Fruit fly (Drosophila melanogaster) whole organism, adult: Measurements from ENCODE around the gene CG14400.

Experiments used
- CG11617 ChIP-seq: fragments of 200-800 bp; sonication (Bioruptor generic); optimal IDR thresholded peaks from 2 replicates; lab custom pipeline; 2017; ENCODE audit warnings: mild to moderate bottlenecking, missing biosample characterization, missing genetic modification reagents, missing genetic modification characterization
- CG12768 ChIP-seq: fragments of 200-800 bp; sonication (Bioruptor generic); optimal IDR thresholded peaks from 2 replicates; lab custom pipeline; 2017; ENCODE audit warnings: missing biosample characterization, missing genetic modification characterization, mild to moderate bottlenecking, moderate library complexity, missing genetic modification reagents
- CG14711 ChIP-seq: fragments of 200-800 bp; sonication (Bioruptor generic); optimal IDR thresholded peaks from 2 replicates; lab custom pipeline; 2018; ENCODE audit warnings: missing biosample characterization, mild to moderate bottlenecking, missing genetic modification characterization, moderate library complexity
- CG1620 ChIP-seq: fragments of 200-800 bp; sonication (Bioruptor generic); optimal IDR thresholded peaks from 2 replicates; lab custom pipeline; 2016; ENCODE audit warnings: missing biosample characterization, missing genetic modification characterization
- CG33017 ChIP-seq: fragments of 200-800 bp; sonication (Bioruptor generic); optimal IDR thresholded peaks from 2 replicates; lab custom pipeline; 2018; ENCODE audit warnings: missing biosample characterization, mild to moderate bottlenecking, missing genetic modification characterization, moderate library complexity
- CG5204 ChIP-seq: fragments of 200-800 bp; sonication (Bioruptor generic); optimal IDR thresholded peaks from 2 replicates; lab custom pipeline; 2016; ENCODE audit warnings: missing biosample characterization, missing genetic modification characterization
- CG7045 ChIP-seq: fragments of 200-800 bp; sonication (Bioruptor generic); optimal IDR thresholded peaks from 2 replicates; lab custom pipeline; 2017; ENCODE audit warnings: missing biosample characterization, mild to moderate bottlenecking, missing genetic modification characterization
- CG7101 ChIP-seq: fragments of 200-800 bp; sonication (Bioruptor generic); optimal IDR thresholded peaks from 2 replicates; lab custom pipeline; 2018; ENCODE audit warnings: missing biosample characterization, mild to moderate bottlenecking, missing genetic modification characterization, moderate library complexity
- Clk ChIP-seq: fragments of 200-800 bp; sonication (Bioruptor generic); optimal IDR thresholded peaks from 2 replicates; lab custom pipeline; 2017; ENCODE audit warnings: missing biosample characterization, missing genetic modification characterization
- Crg-1 ChIP-seq: fragments of 200-800 bp; sonication (Bioruptor generic); optimal IDR thresholded peaks from 2 replicates; lab custom pipeline; 2016; ENCODE audit warnings: missing biosample characterization, missing genetic modification characterization
- Hr96 ChIP-seq: fragments of 200-800 bp; sonication (Bioruptor generic); optimal IDR thresholded peaks from 2 replicates; lab custom pipeline; 2016; ENCODE audit warnings: missing biosample characterization, missing genetic modification characterization
- Mnt ChIP-seq: fragments of 200-800 bp; sonication (Bioruptor generic); optimal IDR thresholded peaks from 2 replicates; lab custom pipeline; 2016; ENCODE audit warnings: missing biosample characterization, mild to moderate bottlenecking, missing genetic modification characterization
- bab1 ChIP-seq: fragments of 200-800 bp; sonication (Bioruptor generic); optimal IDR thresholded peaks from 3 replicates; lab custom pipeline; 2019; ENCODE audit warnings: missing biosample characterization, mild to moderate bottlenecking, missing genetic modification characterization, moderate library complexity
- cic ChIP-seq: fragments of 200-800 bp; sonication (Bioruptor generic); optimal IDR thresholded peaks from 2 replicates; lab custom pipeline; 2017; ENCODE audit warnings: missing biosample characterization, mild to moderate bottlenecking, missing genetic modification characterization, moderate library complexity
- cnc ChIP-seq, 2 experiments: fragments of >200 bp; optimal IDR thresholded peaks; 2 replicates each; lab custom pipeline; 2017
- kay ChIP-seq: fragments of 200-800 bp; sonication (Bioruptor generic); peaks from one replicate; lab custom pipeline; 2016; ENCODE audit warnings: missing biosample characterization, missing genetic modification characterization, borderline replicate concordance
- ovo ChIP-seq: fragments of 200-800 bp; sonication (Bioruptor generic); optimal IDR thresholded peaks from 2 replicates; lab custom pipeline; 2016; ENCODE audit warnings: missing biosample characterization, missing genetic modification characterization
- pad ChIP-seq: fragments of 200-800 bp; sonication (Bioruptor generic); optimal IDR thresholded peaks from 3 replicates; lab custom pipeline; 2017; ENCODE audit warnings: missing biosample characterization, missing genetic modification characterization, mild to moderate bottlenecking, moderate library complexity, missing genetic modification reagents
- tj ChIP-seq: fragments of 200-800 bp; sonication (Bioruptor generic); optimal IDR thresholded peaks from 3 replicates; lab custom pipeline; 2017; ENCODE audit warnings: missing biosample characterization, mild to moderate bottlenecking, missing genetic modification characterization, moderate library complexity
- toe ChIP-seq: fragments of 200-800 bp; sonication (Bioruptor generic); optimal IDR thresholded peaks from 2 replicates; lab custom pipeline; 2016; ENCODE audit warnings: missing biosample characterization, missing genetic modification characterization

CG14400 gene

DNA sequence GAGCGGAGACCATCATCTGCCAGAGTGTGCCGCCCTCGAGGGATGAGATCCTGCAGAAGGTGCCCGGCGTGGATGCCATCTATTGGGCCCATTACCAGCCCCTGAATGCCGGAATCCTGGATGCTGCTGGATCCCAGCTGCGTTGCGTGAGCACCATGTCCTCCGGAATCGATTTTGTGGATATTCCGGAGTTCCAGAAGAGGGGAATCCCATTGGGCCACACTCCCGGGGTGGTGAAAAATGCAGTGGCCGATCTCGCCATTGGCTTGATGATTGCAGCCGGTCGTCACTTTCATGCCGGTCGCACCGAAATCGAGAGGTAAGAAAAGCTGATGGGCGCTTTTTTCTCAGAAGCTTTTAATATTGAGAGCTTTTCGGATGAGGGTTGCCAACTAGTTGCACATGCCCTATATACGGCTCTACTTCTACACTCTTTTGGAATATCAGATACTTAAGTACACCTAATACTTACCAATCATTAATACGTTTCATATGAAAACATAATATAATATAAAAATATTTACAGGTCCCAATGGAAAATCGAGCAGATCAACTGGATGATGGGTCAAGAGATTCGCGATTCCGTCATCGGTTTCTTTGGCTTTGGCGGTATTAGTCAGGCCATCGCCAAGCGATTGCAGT lies 27.8 kb downstream of the CG14400 start:
- peak; percentile 16 for TF ChIP-seq CG33017 (tag; lab: Kevin White, UChicago)
- peak; percentile 0 for TF ChIP-seq pad (GFP tag; lab: Kevin White, UChicago)
- no peak for TF ChIP-seq CG12768 (GFP tag; lab: Kevin White, UChicago)
- TF ChIP-seq CG14711 (tag; lab: Kevin White, UChicago): peak; percentile 93
- TF ChIP-seq CG7101 (tag; lab: Kevin White, UChicago): peak; percentile 22
- TF ChIP-seq ovo (GFP tag; lab: Kevin White, UChicago): peak; percentile 9
- no peak for TF ChIP-seq toe
- TF ChIP-seq cic: peak; percentile 24
- peak; percentile 21 for TF ChIP-seq CG11617 (GFP tag; lab: Kevin White, UChicago)
- peak; percentile 0 for TF ChIP-seq bab1 (GFP tag; lab: Kevin White, UChicago)
- TF ChIP-seq tj: peak; percentile 45
- TF ChIP-seq Mnt (GFP tag; lab: Kevin White, UChicago): peak; percentile 7
- no peak for TF ChIP-seq CG7045

DNA sequence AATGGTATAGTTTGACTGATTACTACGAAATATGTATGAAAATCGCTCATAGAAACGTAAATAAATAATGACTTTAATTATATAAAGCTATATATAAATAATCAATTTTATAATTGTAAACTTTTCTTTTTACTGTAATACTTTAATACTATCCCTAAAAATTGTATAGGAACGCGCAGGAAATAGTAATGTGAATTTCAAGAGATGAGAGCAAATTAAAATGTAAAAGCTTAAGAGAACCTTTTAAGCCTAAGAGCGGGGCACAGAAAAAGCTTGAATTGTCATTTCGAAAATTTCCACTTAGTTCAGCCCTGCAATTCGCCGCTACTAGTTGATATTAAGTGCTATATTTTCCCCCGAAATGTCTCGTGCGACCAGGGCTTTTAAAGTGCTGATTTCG lies 28.4 kb downstream of the CG14400 start, which contains the start of gene CG31673:
CG31673 (plus strand) TSS at position 301 of the 400 bp plus-strand sequence.
- TF ChIP-seq CG1620 (GFP tag; lab: Kevin White, UChicago): no peak
- no peak for TF ChIP-seq toe
- TF ChIP-seq CG33017 (tag; lab: Kevin White, UChicago): no peak
- TF ChIP-seq cic: no peak
- TF ChIP-seq Hr96 (GFP tag; lab: Kevin White, UChicago): no peak
- no peak for TF ChIP-seq cnc (optimal IDR thresholded peaks at IDR 0.05; lab: Kevin White, UChicago)

DNA sequence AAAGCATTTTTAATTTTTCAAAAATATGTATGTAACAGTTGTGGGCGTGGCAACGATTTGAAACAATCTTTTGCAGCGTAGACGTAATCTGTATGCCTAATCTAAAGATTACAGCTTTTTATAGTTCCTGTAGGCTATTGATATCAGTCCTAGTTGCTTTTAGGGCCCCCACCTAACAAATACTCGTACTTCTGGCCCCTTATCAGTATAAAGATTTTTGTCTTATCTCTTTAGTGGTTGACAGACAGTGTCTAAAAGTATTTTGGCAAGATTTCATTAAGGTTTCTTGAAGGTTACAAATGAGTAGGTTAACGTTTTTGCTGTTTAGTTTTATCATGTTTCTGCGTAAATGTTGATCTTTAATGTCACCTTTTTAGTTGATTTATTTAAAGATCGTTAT lies 29.0 kb downstream of the CG14400 start:
- TF ChIP-seq Hr96 (GFP tag; lab: Kevin White, UChicago) (no peak), cic (peak; percentile 55)

DNA sequence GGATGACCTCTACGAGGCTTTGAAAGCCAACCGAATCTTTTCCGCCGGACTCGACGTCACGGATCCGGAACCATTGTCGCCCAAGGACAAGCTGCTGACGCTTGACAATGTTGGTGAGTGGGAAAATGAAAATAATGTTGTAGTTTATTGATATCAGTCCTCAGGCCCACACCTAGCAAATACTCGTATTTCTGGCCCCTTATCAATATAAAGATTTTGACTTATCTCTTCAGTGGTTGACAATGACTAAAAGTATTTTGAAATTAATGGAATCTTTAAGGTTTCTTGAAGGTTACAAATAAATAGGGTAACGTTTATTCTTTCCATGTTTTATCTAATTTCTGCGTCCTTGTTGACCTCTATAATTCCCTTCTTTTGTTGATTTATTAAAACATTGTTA lies 30.6 kb downstream of the CG14400 start:
- TF ChIP-seq Crg-1 (GFP tag; lab: Kevin White, UChicago) (no peak), bab1 (GFP tag; lab: Kevin White, UChicago) (no peak)

DNA sequence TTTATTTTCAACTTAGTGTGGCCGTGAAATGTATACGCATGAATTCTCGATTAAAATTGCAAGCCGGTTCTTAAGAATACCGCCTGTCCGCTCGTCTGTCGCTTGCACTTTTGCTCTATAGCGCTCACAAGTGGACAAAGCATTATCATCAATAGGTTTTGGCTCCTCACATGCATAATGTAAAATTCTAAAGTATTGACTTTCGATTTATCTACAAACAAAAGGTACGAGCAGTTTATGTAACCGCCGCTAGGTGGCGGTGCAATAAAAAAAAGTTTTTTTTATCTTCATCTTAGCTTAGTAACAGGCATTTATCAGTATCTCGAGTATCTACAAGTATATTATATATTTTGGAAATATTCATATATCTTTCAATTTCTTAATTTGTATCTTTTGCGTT lies 31.5 kb downstream of the CG14400 start:
- TF ChIP-seq kay (GFP tag; lab: Kevin White, UChicago) (peak; percentile 76), CG1620 (GFP tag; lab: Kevin White, UChicago) (no peak)

DNA sequence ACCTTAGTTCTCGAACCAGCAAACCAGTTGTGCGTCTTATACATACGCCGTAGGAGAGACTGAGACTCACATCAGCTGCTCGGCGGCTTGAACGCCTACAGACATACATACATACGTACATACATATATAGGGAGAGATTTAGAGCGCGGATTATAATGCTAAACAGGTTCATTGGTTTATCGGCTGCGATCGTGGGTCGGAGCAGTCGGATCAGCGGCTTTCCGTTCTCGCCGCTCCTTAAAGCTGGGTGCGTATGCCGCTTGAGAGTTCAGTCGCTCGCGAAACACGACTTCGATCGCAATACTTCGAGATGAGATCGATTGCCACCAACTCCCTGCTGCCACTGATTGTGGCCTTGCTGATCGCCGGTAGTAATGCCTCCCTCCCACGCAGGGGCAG lies 32.4 kb downstream of the CG14400 start:
- TF ChIP-seq CG7045 (no peak), CG1620 (GFP tag; lab: Kevin White, UChicago) (no peak), Crg-1 (GFP tag; lab: Kevin White, UChicago) (no peak), kay (GFP tag; lab: Kevin White, UChicago) (peak; percentile 54)

DNA sequence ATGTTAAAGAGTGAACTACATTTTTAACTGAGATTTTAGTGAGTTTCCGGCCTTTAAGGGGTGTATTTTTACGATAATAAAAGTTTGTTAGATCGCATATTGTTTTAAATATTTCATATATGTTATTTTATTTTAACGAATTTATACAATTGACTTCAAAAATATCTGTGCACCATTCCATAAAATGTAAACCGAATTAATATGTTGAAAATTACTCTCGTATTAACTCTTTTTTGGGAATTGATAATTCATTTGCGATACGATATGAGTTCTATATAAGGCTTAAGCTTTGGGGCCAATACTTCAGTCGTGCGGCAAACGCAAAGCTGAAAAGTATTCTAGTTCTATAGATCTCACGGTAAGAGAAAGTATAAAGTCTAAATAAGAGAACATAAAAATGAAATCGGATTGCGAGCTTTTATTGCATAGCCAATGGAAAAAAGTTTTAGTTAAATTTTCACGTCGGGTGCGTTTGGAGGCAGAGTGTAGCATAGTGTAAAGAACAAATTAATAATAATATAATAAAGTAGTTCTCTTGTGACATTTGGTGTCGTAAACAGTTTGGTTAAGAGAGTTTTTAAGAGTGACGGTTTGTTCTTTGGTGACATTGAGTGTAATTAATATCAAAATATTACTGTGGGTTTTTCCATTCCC lies 33.4 kb downstream of the CG14400 start:
- TF ChIP-seq Clk (GFP tag; lab: Kevin White, UChicago): no peak
- no peak for TF ChIP-seq ovo (GFP tag; lab: Kevin White, UChicago)
- TF ChIP-seq CG5204 (GFP tag; lab: Kevin White, UChicago): no peak
- no peak for TF ChIP-seq CG7045
- no peak for TF ChIP-seq Hr96 (GFP tag; lab: Kevin White, UChicago)
- TF ChIP-seq CG33017 (tag; lab: Kevin White, UChicago): peak; percentile 6
- TF ChIP-seq kay (GFP tag; lab: Kevin White, UChicago): peak; percentile 96

DNA sequence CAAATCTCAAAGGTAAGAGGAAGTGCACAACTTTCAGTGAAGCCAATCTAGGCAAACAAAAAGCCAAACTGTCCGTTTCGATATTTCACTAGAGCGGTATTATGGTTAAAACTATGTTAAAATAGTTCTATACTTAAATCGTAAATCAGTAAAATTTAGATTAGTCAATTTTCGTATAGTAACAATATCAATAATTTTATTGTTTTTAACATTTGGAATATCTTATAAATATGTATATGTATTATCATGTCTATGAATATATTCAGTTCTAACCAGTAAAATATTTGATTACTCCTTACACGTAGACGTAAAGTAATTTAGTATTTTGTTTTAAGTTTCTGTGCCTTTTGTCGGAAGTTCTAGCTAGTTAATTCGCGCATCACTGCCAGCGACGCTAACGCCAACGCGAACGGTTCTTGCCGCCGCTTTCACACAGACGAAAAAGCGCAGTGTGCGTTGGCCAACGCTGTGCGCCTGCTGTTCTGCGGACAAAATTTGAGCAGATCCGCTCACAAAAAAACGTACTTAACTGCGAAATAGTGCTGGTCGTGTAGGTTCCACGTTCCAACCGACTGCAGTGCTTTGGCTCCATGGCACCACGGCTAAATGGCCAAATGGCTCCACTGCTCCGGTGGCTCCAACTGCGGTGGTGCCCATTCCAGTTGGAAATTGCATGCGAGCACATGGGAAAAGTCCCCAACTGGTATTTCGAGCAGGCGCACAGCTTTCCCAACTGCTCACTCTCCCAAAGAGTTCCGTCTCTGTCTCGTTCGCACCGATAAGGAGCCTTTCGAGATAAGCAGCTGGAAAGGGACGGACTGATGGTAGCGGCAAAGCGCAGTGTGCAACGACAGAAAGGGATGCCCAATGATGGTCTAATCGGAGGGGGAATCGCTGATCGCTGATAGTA lies 34.2 kb downstream of the CG14400 start:
- peak; percentile 49 for TF ChIP-seq tj
- no peak for TF ChIP-seq Clk (GFP tag; lab: Kevin White, UChicago)
- TF ChIP-seq bab1 (GFP tag; lab: Kevin White, UChicago): peak; percentile 44
- no peak for TF ChIP-seq CG33017 (tag; lab: Kevin White, UChicago)
- peak; percentile 100 for TF ChIP-seq pad (GFP tag; lab: Kevin White, UChicago)
- no peak for TF ChIP-seq CG11617 (GFP tag; lab: Kevin White, UChicago)
- TF ChIP-seq toe: peak; percentile 17
- TF ChIP-seq kay (GFP tag; lab: Kevin White, UChicago): peak; percentile 41
- TF ChIP-seq CG7045: no peak
- peak; percentile 99 for TF ChIP-seq Mnt (GFP tag; lab: Kevin White, UChicago)
- TF ChIP-seq CG7101 (tag; lab: Kevin White, UChicago): no peak
- TF ChIP-seq CG12768 (GFP tag; lab: Kevin White, UChicago): peak; percentile 48
- TF ChIP-seq Hr96 (GFP tag; lab: Kevin White, UChicago): peak; percentile 46
- TF ChIP-seq ovo (GFP tag; lab: Kevin White, UChicago): peak; percentile 73
- TF ChIP-seq cic: peak; percentile 86
